Worm (Caenorhabditis elegans): ENCODE results near the gene C30H6.5.

ce11 chrIV:17399455-17399854 is 27.9 kb downstream of the C30H6.5 start, which contains the start of gene T02D1.4:
- no peak for TF ChIP-seq R02D3.7 (tag; optimal IDR thresholded peaks at IDR 0.05)
- no peak for TF ChIP-seq nfya-1 (tag; optimal IDR thresholded peaks at IDR 0.05; ENCODE audit: insufficient read depth)
- TF ChIP-seq tbx-2 (tag; optimal IDR thresholded peaks at IDR 0.05) = no peak
- TF ChIP-seq unc-39 (tag; optimal IDR thresholded peaks at IDR 0.05) = no peak
- no peak for TF ChIP-seq nhr-11 (tag; optimal IDR thresholded peaks at IDR 0.05)
- no peak for TF ChIP-seq fos-1 (tag; optimal IDR thresholded peaks at IDR 0.05)
- no peak for TF ChIP-seq egl-27 (tag; optimal IDR thresholded peaks at IDR 0.05)
- no peak for TF ChIP-seq egl-5 (tag; optimal IDR thresholded peaks at IDR 0.05)
- TF ChIP-seq snpc-4 (tag; optimal IDR thresholded peaks at IDR 0.05) = no peak
- no peak for TF ChIP-seq skn-1 (tag; optimal IDR thresholded peaks at IDR 0.05)
- TF ChIP-seq nhr-76 (tag; optimal IDR thresholded peaks at IDR 0.05) = no peak
- TF ChIP-seq ztf-11 (tag; optimal IDR thresholded peaks at IDR 0.05) = no peak
- TF ChIP-seq eor-1 (tag; optimal IDR thresholded peaks at IDR 0.05) = no peak
